Fruit fly (Drosophila melanogaster): ENCODE data around the gene dpr17.

Gene dpr17

DNA sequence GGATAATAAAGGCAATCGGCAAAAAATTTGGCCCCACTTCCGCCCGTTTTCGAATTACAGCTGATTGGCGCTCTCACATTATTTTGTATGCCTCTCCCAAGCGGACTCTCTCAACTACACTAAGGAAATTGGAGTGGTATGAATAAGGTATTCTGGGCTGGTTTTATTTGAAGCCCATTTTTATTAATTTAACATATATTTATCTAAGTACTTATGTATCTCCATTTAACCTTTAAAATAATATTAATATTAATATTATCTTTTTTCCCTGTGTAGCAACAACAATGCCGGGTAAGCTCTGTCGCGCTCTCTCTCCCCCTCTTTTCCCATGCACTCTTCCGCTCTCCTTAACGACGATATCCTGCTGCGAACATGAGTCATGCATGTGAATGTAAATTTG is 15.7 kb upstream of the dpr17 start (continued):
- TF ChIP-seq salm (tag; optimal IDR thresholded peaks at IDR 0.05) (no peak), ash1 (GFP tag; optimal IDR thresholded peaks at IDR 0.05) (no peak), z (GFP tag; IDR thresholded peaks at IDR 0.05) (0 out of 3 replicates have a peak, but pooled peaks have one; percentile 19), CG6254 (GFP tag; optimal IDR thresholded peaks at IDR 0.05) (peak; percentile 32), zen2 (GFP tag; IDR thresholded peaks at IDR 0.05; ENCODE audit: partially characterized antibody) (no peak), esg (GFP tag; conservative IDR thresholded peaks at IDR 0.05) (peak; percentile 74), CoRest (tag; optimal IDR thresholded peaks at IDR 0.05) (peak; percentile 83), ac (GFP tag; optimal IDR thresholded peaks at IDR 0.05) (no peak), crol (GFP tag; IDR thresholded peaks at IDR 0.05) (no peak), BtbVII (GFP tag; optimal IDR thresholded peaks at IDR 0.05) (peak; percentile 68), abd-A (tag; optimal IDR thresholded peaks at IDR 0.05) (no peak), Neu2 (GFP tag; optimal IDR thresholded peaks at IDR 0.05; ENCODE audit: borderline replicate concordance) (no peak), tll (GFP tag; optimal IDR thresholded peaks at IDR 0.05) (no peak), ap (GFP tag; IDR thresholded peaks at IDR 0.05) (peak; percentile 68), luna (GFP tag; optimal IDR thresholded peaks at IDR 0.05) (no peak), CG7357 (GFP tag; IDR thresholded peaks at IDR 0.05) (peak; percentile 74), CG3407 (GFP tag; optimal IDR thresholded peaks at IDR 0.05) (no peak), Oaz (GFP tag; IDR thresholded peaks at IDR 0.05) (peak; percentile 80), CG31388 (GFP tag; optimal IDR thresholded peaks at IDR 0.05) (no peak), ci (GFP tag; IDR thresholded peaks at IDR 0.05) (peak; percentile 91), Stat92E (GFP tag; optimal IDR thresholded peaks at IDR 0.05) (no peak), emc (GFP tag; optimal IDR thresholded peaks at IDR 0.05) (no peak), CG17612 (GFP tag; IDR thresholded peaks at IDR 0.05) (0 out of 2 replicates have a peak, but pooled peaks have one; percentile 21), Sox100B (GFP tag; optimal IDR thresholded peaks at IDR 0.05) (peak; percentile 66), Bteb2 (GFP tag; optimal IDR thresholded peaks at IDR 0.05) (no peak), CG10959 (GFP tag; IDR thresholded peaks at IDR 0.05) (no peak), Dp (GFP tag; optimal IDR thresholded peaks at IDR 0.05) (no peak), CG15514 (GFP tag; optimal IDR thresholded peaks at IDR 0.05) (peak; percentile 77), corto (GFP tag; optimal IDR thresholded peaks at IDR 0.05) (no peak), CG7987 (GFP tag; optimal IDR thresholded peaks at IDR 0.05) (no peak), hbn (GFP tag; IDR thresholded peaks at IDR 0.05; ENCODE audit: partially characterized antibody) (no peak), nerfin-2 (GFP tag; IDR thresholded peaks at IDR 0.05; ENCODE audit: partially characterized antibody) (no peak), org-1 (GFP tag; optimal IDR thresholded peaks at IDR 0.05) (peak; percentile 51), CG11696 (GFP tag; IDR thresholded peaks at IDR 0.05) (peak; percentile 58), ranshi (GFP tag; IDR thresholded peaks at IDR 0.05) (peak; percentile 87), CG12071 (GFP tag; optimal IDR thresholded peaks at IDR 0.05) (no peak), CG7372 (GFP tag; IDR thresholded peaks at IDR 0.05) (peak; percentile 78), Drgx (GFP tag; IDR thresholded peaks at IDR 0.05) (peak; percentile 74), Max (GFP tag; optimal IDR thresholded peaks at IDR 0.05) (peak; percentile 15), shn (GFP tag; optimal IDR thresholded peaks at IDR 0.05) (no peak), CG7963 (GFP tag; IDR thresholded peaks at IDR 0.05; ENCODE audit: partially characterized antibody) (no peak), scrt (GFP tag; optimal IDR thresholded peaks at IDR 0.05) (peak; percentile 69), Sry-δ (GFP tag; optimal IDR thresholded peaks at IDR 0.05) (no peak), tio (GFP tag; optimal IDR thresholded peaks at IDR 0.05) (peak; percentile 50), fu2 (GFP tag; optimal IDR thresholded peaks at IDR 0.05) (no peak), kah (GFP tag; optimal IDR thresholded peaks at IDR 0.05) (peak; percentile 7), CG30431 (GFP tag; optimal IDR thresholded peaks at IDR 0.05) (peak; percentile 15), Hsf (GFP tag; optimal IDR thresholded peaks at IDR 0.05) (no peak), E2f1 (GFP tag; IDR thresholded peaks at IDR 0.05) (peak; percentile 82), NFAT (GFP tag; IDR thresholded peaks at IDR 0.05) (peak; percentile 74; the same call in 1 of the 2 replicates), unc-4 (GFP tag; IDR thresholded peaks at IDR 0.05; ENCODE audit: partially characterized antibody) (no peak)

Measured in whole organism, embryonic.